Fruit fly (Drosophila melanogaster) whole organism, adult: ENCODE data around the gene H2.0.
A peak's percentile ranks its signal among the peaks of the same experiment; 100 is the strongest.

Experiments
- CG11617 ChIP-seq: fragments of 200-800 bp; sonication (Bioruptor generic); optimal IDR thresholded peaks from 2 replicates; lab custom pipeline; 2017; ENCODE audit warnings: mild to moderate bottlenecking, missing biosample characterization, missing genetic modification reagents, missing genetic modification characterization
- CG12768 ChIP-seq: fragments of 200-800 bp; sonication (Bioruptor generic); optimal IDR thresholded peaks from 2 replicates; lab custom pipeline; 2017; ENCODE audit warnings: missing biosample characterization, missing genetic modification characterization, mild to moderate bottlenecking, moderate library complexity, missing genetic modification reagents
- CG14711 ChIP-seq: fragments of 200-800 bp; sonication (Bioruptor generic); optimal IDR thresholded peaks from 2 replicates; lab custom pipeline; 2018; ENCODE audit warnings: missing biosample characterization, mild to moderate bottlenecking, missing genetic modification characterization, moderate library complexity
- CG1620 ChIP-seq: fragments of 200-800 bp; sonication (Bioruptor generic); optimal IDR thresholded peaks from 2 replicates; lab custom pipeline; 2016; ENCODE audit warnings: missing biosample characterization, missing genetic modification characterization
- CG33017 ChIP-seq: fragments of 200-800 bp; sonication (Bioruptor generic); optimal IDR thresholded peaks from 2 replicates; lab custom pipeline; 2018; ENCODE audit warnings: missing biosample characterization, mild to moderate bottlenecking, missing genetic modification characterization, moderate library complexity
- CG5204 ChIP-seq: fragments of 200-800 bp; sonication (Bioruptor generic); optimal IDR thresholded peaks from 2 replicates; lab custom pipeline; 2016; ENCODE audit warnings: missing biosample characterization, missing genetic modification characterization
- CG7045 ChIP-seq: fragments of 200-800 bp; sonication (Bioruptor generic); optimal IDR thresholded peaks from 2 replicates; lab custom pipeline; 2017; ENCODE audit warnings: missing biosample characterization, mild to moderate bottlenecking, missing genetic modification characterization
- CG7101 ChIP-seq: fragments of 200-800 bp; sonication (Bioruptor generic); optimal IDR thresholded peaks from 2 replicates; lab custom pipeline; 2018; ENCODE audit warnings: missing biosample characterization, mild to moderate bottlenecking, missing genetic modification characterization, moderate library complexity
- Clk ChIP-seq: fragments of 200-800 bp; sonication (Bioruptor generic); optimal IDR thresholded peaks from 2 replicates; lab custom pipeline; 2017; ENCODE audit warnings: missing biosample characterization, missing genetic modification characterization
- Crg-1 ChIP-seq: fragments of 200-800 bp; sonication (Bioruptor generic); optimal IDR thresholded peaks from 2 replicates; lab custom pipeline; 2016; ENCODE audit warnings: missing biosample characterization, missing genetic modification characterization
- Hr96 ChIP-seq: fragments of 200-800 bp; sonication (Bioruptor generic); optimal IDR thresholded peaks from 2 replicates; lab custom pipeline; 2016; ENCODE audit warnings: missing biosample characterization, missing genetic modification characterization
- Mnt ChIP-seq: fragments of 200-800 bp; sonication (Bioruptor generic); optimal IDR thresholded peaks from 2 replicates; lab custom pipeline; 2016; ENCODE audit warnings: missing biosample characterization, mild to moderate bottlenecking, missing genetic modification characterization
- bab1 ChIP-seq: fragments of 200-800 bp; sonication (Bioruptor generic); optimal IDR thresholded peaks from 3 replicates; lab custom pipeline; 2019; ENCODE audit warnings: missing biosample characterization, mild to moderate bottlenecking, missing genetic modification characterization, moderate library complexity
- cic ChIP-seq: fragments of 200-800 bp; sonication (Bioruptor generic); optimal IDR thresholded peaks from 2 replicates; lab custom pipeline; 2017; ENCODE audit warnings: missing biosample characterization, mild to moderate bottlenecking, missing genetic modification characterization, moderate library complexity
- cnc ChIP-seq, 2 experiments: fragments of >200 bp; optimal IDR thresholded peaks; 2 replicates each; lab custom pipeline; 2017
- kay ChIP-seq: fragments of 200-800 bp; sonication (Bioruptor generic); peaks from one replicate; lab custom pipeline; 2016; ENCODE audit warnings: missing biosample characterization, missing genetic modification characterization, borderline replicate concordance
- ovo ChIP-seq: fragments of 200-800 bp; sonication (Bioruptor generic); optimal IDR thresholded peaks from 2 replicates; lab custom pipeline; 2016; ENCODE audit warnings: missing biosample characterization, missing genetic modification characterization
- pad ChIP-seq: fragments of 200-800 bp; sonication (Bioruptor generic); optimal IDR thresholded peaks from 3 replicates; lab custom pipeline; 2017; ENCODE audit warnings: missing biosample characterization, missing genetic modification characterization, mild to moderate bottlenecking, moderate library complexity, missing genetic modification reagents
- tj ChIP-seq: fragments of 200-800 bp; sonication (Bioruptor generic); optimal IDR thresholded peaks from 3 replicates; lab custom pipeline; 2017; ENCODE audit warnings: missing biosample characterization, mild to moderate bottlenecking, missing genetic modification characterization, moderate library complexity
- toe ChIP-seq: fragments of 200-800 bp; sonication (Bioruptor generic); optimal IDR thresholded peaks from 2 replicates; lab custom pipeline; 2016; ENCODE audit warnings: missing biosample characterization, missing genetic modification characterization

The H2.0 gene

DNA sequence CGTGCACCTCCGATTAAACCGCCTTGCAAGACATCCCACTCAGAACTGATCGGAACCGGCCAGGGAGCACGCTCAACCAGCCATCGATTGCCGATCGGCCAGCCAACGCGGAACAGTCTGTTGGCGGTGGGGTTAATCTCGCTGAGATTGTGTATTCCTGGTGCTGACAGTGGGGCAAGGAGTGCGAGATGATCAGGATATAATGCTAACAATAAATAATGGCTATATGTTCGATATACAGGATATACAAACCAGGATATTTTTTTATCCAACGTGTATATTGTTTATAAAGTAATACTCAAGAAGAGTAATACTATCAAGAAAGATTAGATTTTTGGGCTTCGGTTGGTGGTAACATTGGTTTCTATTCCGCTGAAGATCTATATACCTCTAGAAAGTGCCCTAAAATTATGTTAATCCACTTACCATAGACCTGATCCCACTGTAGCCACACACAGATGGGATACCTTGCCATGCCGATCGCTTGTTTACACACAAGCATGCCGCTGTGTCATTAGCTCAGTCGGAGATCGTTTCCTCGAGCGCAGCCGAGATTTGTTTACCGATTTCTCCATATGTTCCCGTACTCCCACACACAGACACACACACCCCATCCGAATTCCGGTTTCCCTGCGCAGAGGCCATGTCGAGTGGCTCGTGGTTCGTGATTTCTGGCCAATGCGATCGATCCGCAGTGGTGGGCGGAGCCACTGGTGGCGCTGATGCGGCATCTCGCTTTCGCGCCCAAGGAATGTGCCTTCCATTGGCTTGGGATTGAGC is at the start of gene H2.0:
Gene H2.0, minus strand, starts transcription at position 51 of the 780 bp plus-strand sequence.
- no peak for TF ChIP-seq Clk (GFP tag; lab: Kevin White, UChicago)
- no peak for TF ChIP-seq CG11617 (GFP tag; lab: Kevin White, UChicago)
- no peak for TF ChIP-seq bab1 (GFP tag; lab: Kevin White, UChicago)
- TF ChIP-seq tj = no peak
- TF ChIP-seq cnc (optimal IDR thresholded peaks at IDR 0.05; lab: Kevin White, UChicago) = no peak
- no peak for TF ChIP-seq CG12768 (GFP tag; lab: Kevin White, UChicago)
- no peak for TF ChIP-seq Mnt (GFP tag; lab: Kevin White, UChicago)
- TF ChIP-seq CG14711 (tag; lab: Kevin White, UChicago) = no peak
- TF ChIP-seq CG7101 (tag; lab: Kevin White, UChicago) = no peak
- TF ChIP-seq CG5204 = no peak
- TF ChIP-seq CG7045 (GFP tag; lab: Kevin White, UChicago) = no peak
- TF ChIP-seq Crg-1 (GFP tag; lab: Kevin White, UChicago) = no peak
- TF ChIP-seq CG33017 (tag; lab: Kevin White, UChicago) = no peak
- TF ChIP-seq pad (GFP tag; lab: Kevin White, UChicago) = no peak
- TF ChIP-seq Hr96 (GFP tag; lab: Kevin White, UChicago) = no peak
- TF ChIP-seq kay (GFP tag; lab: Kevin White, UChicago) = no peak
- no peak for TF ChIP-seq toe
- TF ChIP-seq cic (GFP tag; lab: Kevin White, UChicago) = no peak

DNA sequence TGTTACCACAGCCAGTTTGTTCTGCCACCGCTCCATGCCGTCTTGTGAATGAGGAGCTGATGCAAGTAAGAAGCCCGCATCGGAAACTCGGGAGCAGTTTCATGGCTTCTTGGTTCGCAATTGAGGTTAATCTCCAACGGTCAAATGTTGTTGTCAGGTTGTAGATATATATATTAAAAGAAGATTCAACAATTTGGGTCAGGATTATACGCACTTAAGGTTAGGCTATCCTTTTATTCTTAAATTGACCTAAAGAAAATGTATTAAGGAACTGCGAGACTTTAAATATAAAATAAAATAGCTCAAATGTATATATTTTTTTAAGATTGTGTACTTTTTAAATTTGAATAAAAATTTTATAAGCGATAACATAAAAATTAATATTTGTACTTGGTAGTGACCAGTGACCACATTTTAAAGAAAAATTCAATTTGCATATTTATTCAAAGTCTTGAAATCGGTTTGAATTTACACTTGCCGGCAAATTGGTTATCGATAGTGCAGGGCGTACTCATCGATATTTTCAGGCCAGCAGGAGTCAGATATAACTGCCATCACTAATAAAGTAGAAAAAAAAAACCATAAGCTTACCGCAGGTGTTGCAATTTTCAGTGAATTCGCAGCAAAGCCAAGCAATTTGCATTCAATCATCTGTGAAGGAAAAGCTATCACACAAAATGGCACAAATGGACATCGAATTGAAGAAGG is 49.5 kb upstream of the H2.0 start, which contains the start of the genes CG9150 and Pfdn1:
Gene CG9150, minus strand, starts transcription at position 51 of the 708 bp plus-strand sequence.
Gene Pfdn1, plus strand, starts transcription at position 536 of the 708 bp plus-strand sequence.
- TF ChIP-seq tj (peak; percentile 16), Clk (GFP tag; lab: Kevin White, UChicago) (no peak), CG11617 (GFP tag; lab: Kevin White, UChicago) (no peak), CG7101 (tag; lab: Kevin White, UChicago) (peak; percentile 22), bab1 (GFP tag; lab: Kevin White, UChicago) (peak; percentile 66), Mnt (GFP tag; lab: Kevin White, UChicago) (peak; percentile 66), CG33017 (tag; lab: Kevin White, UChicago) (no peak), CG14711 (tag; lab: Kevin White, UChicago) (no peak)

DNA sequence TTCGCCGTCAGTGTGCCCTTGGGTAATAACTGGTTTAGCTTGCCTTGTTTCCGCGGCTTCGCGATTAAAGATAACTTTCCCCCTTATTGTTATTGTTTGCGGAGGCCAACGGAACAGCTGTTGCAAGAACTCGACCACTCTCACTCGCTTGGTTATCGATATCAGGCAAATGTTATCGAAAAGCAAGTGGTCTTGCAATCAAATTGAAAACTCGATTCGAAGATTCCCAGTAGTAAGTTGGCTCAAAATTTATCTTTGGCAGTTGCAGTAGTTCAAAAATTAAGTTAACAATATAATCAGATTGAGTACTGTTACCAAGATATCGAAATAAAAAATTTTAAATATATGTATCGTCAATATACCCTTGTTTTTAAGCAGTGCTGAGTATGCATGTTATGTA is 46.6 kb upstream of the H2.0 start, which contains the start of the genes Fbw5 and CG9147:
Gene Fbw5, minus strand, starts transcription at position 131 of the 400 bp plus-strand sequence.
Gene CG9147, plus strand, starts transcription at position 175 of the 400 bp plus-strand sequence.
- TF ChIP-seq Hr96 (GFP tag; lab: Kevin White, UChicago) (peak; percentile 87), CG7101 (tag; lab: Kevin White, UChicago) (peak; percentile 99), Clk (GFP tag; lab: Kevin White, UChicago) (peak; percentile 67), toe (peak; percentile 54), bab1 (GFP tag; lab: Kevin White, UChicago) (peak; percentile 99), CG1620 (peak; percentile 71), CG5204 (no peak), Crg-1 (GFP tag; lab: Kevin White, UChicago) (peak; percentile 95), CG7045 (GFP tag; lab: Kevin White, UChicago) (peak; percentile 89), cic (GFP tag; lab: Kevin White, UChicago) (peak; percentile 85), cnc (optimal IDR thresholded peaks at IDR 0.05; lab: Kevin White, UChicago) (no peak), pad (GFP tag; lab: Kevin White, UChicago) (peak; percentile 88), tj (peak; percentile 88), ovo (GFP tag; lab: Kevin White, UChicago) (no peak), kay (GFP tag; lab: Kevin White, UChicago) (no peak), CG12768 (GFP tag; lab: Kevin White, UChicago) (peak; percentile 97), Mnt (GFP tag; lab: Kevin White, UChicago) (peak; percentile 78), CG33017 (tag; lab: Kevin White, UChicago) (peak; percentile 99), CG14711 (tag; lab: Kevin White, UChicago) (peak; percentile 98), CG11617 (GFP tag; lab: Kevin White, UChicago) (peak; percentile 93)

dm6 chr2L:6062382-6063082 is 43.3 kb upstream of the H2.0 start, which contains the start of the genes ND-51 and CG13994:
Gene ND-51, minus strand, starts transcription at chr2L:6062757.
Gene CG13994, plus strand, starts transcription at chr2L:6062989.
- TF ChIP-seq CG7045 (GFP tag; lab: Kevin White, UChicago) (peak; percentile 83), toe (peak; percentile 94), ovo (GFP tag; lab: Kevin White, UChicago) (peak; percentile 74), CG5204 (no peak), CG14711 (tag; lab: Kevin White, UChicago) (peak; percentile 78), pad (GFP tag; lab: Kevin White, UChicago) (peak; percentile 67), CG12768 (GFP tag; lab: Kevin White, UChicago) (peak; percentile 76), tj (peak; percentile 61), Crg-1 (GFP tag; lab: Kevin White, UChicago) (peak; percentile 61), CG1620 (peak; percentile 85), CG33017 (tag; lab: Kevin White, UChicago) (peak; percentile 81), Clk (GFP tag; lab: Kevin White, UChicago) (peak; percentile 81), CG11617 (GFP tag; lab: Kevin White, UChicago) (peak; percentile 83), cic (GFP tag; lab: Kevin White, UChicago) (peak; percentile 80), Mnt (GFP tag; lab: Kevin White, UChicago) (peak; percentile 77), cnc (optimal IDR thresholded peaks at IDR 0.05; lab: Kevin White, UChicago) (no peak), CG7101 (tag; lab: Kevin White, UChicago) (peak; percentile 79), bab1 (GFP tag; lab: Kevin White, UChicago) (peak; percentile 86), Hr96 (GFP tag; lab: Kevin White, UChicago) (peak; percentile 87), kay (GFP tag; lab: Kevin White, UChicago) (no peak)
